Worm (Caenorhabditis elegans): ENCODE measurements around the gene skr-12.

The skr-12 gene

ce11 chrIV:17209309-17209708 lies 42.2 kb downstream of the skr-12 start:
- TF ChIP-seq aha-1 (tag), result peak; percentile 77
- TF ChIP-seq lsy-2 (tag; optimal IDR thresholded peaks at IDR 0.05), result peak in 1 of 2 experiments; percentile 1
- TF ChIP-seq daf-16 (GFP tag; optimal IDR thresholded peaks at IDR 0.05), result no peak
- TF ChIP-seq daf-16 (tag; optimal IDR thresholded peaks at IDR 0.05), result peak; percentile 9
- TF ChIP-seq dve-1 (tag; optimal IDR thresholded peaks at IDR 0.05; ENCODE audit: insufficient read depth), result peak; percentile 10
- no peak for TF ChIP-seq nhr-77 (tag; optimal IDR thresholded peaks at IDR 0.05)

- peak; percentile 72 for TF ChIP-seq aha-1 (tag)
- TF ChIP-seq spr-1 (tag; optimal IDR thresholded peaks at IDR 0.05), result no peak
Observed at ce11 chrIV:17210754-17211153, 43.7 kb downstream of the skr-12 start.

- TF ChIP-seq F10B5.3 (tag; optimal IDR thresholded peaks at IDR 0.05) (no peak), snpc-1.2 (GFP tag; IDR thresholded peaks at IDR 0.05) (0 out of 2 replicates have a peak, but pooled peaks have one; percentile 14), skn-1 (tag; optimal IDR thresholded peaks at IDR 0.05) (no peak), hmg-1.1 (GFP tag; IDR thresholded peaks at IDR 0.05) (0 out of 2 replicates have a peak, but pooled peaks have one; percentile 31)
Observed at ce11 chrIV:17215070-17215469, 48.0 kb downstream of the skr-12 start.

ce11 chrIV:17216048-17216447 lies 49.0 kb downstream of the skr-12 start, which contains the start of gene Y116A8B.1:
TSS of gene Y116A8B.1 (plus strand) at chrIV:17216348.
- TF ChIP-seq lin-15B (tag; optimal IDR thresholded peaks at IDR 0.05) (no peak), lin-13 (GFP tag; optimal IDR thresholded peaks at IDR 0.05) (no peak), dmd-6 (GFP tag; IDR thresholded peaks at IDR 0.05) (no peak), nhr-25 (tag; optimal IDR thresholded peaks at IDR 0.05; ENCODE audit: borderline replicate concordance, insufficient read depth) (no peak), madf-9 (GFP tag; conservative IDR thresholded peaks at IDR 0.05) (no peak), nhr-76 (tag; optimal IDR thresholded peaks at IDR 0.05) (no peak), R02D3.7 (tag; optimal IDR thresholded peaks at IDR 0.05) (no peak), snpc-1.2 (GFP tag; IDR thresholded peaks at IDR 0.05) (no peak), aha-1 (tag) (no peak), lin-29 (GFP tag; IDR thresholded peaks at IDR 0.05) (no peak), gei-8 (GFP tag; optimal IDR thresholded peaks at IDR 0.05) (no peak), saeg-2 (GFP tag; IDR thresholded peaks at IDR 0.05) (no peak), daf-19 (GFP tag; conservative IDR thresholded peaks at IDR 0.05) (no peak), mdl-1 (tag; optimal IDR thresholded peaks at IDR 0.05) (no peak)

Measured in whole organism, L4 larva.